Worm (Caenorhabditis elegans): ENCODE measurements around the gene bud-31.

The bud-31 gene

DNA sequence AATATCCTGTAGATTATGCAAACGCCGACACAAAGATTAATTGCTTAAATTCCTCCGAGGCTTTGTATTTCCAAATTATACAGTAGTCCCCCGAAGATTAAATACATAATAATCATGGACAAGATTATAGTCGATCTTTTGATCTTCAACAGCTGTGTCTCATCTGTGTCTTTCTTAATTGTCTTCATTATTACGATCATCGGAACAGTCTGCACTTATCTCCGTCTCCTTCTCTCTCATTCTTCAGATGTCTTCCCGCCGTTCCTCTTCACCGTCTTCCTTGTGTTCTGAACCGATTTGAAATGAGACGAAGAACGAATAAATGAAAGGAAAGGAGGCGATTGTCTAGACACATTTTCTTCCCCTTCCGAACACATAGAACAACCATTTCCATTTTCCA lies 35.2 kb downstream of the bud-31 start:
- TF ChIP-seq hlh-8 (tag; optimal IDR thresholded peaks at IDR 0.05): peak; percentile 40
- no peak for TF ChIP-seq pros-1 (tag; optimal IDR thresholded peaks at IDR 0.05)

DNA sequence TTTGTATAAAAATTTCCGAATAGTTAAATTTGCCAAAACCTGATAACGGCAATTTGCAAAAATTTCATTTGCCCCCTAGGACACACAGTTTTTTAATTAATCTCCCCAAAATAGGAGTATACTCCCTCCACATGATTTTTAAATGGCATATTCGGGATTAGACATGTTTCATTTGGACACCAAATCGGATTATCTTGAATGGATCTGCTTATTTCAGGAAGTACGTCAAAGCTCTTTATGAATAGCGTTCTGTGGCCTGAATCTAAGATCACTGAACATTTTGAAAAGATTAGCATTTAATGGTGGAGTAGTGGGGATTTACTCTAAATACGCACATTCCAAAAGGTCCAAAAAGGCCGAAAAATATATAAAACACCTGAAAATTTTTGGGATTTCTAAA lies 37.7 kb downstream of the bud-31 start:
- TF ChIP-seq lim-6 (tag; optimal IDR thresholded peaks at IDR 0.05) (no peak), ceh-9 (tag; optimal IDR thresholded peaks at IDR 0.05) (no peak), odd-2 (tag; optimal IDR thresholded peaks at IDR 0.05) (no peak), ceh-19 (GFP tag; optimal IDR thresholded peaks at IDR 0.05) (no peak), che-1 (tag; optimal IDR thresholded peaks at IDR 0.05) (no peak), ahr-1 (tag; optimal IDR thresholded peaks at IDR 0.05) (no peak), hlh-8 (tag; optimal IDR thresholded peaks at IDR 0.05) (no peak), T23F11.4 (GFP tag; optimal IDR thresholded peaks at IDR 0.05) (no peak), ttx-3 (tag; optimal IDR thresholded peaks at IDR 0.05) (no peak), mec-3 (tag; optimal IDR thresholded peaks at IDR 0.05; ENCODE audit: borderline replicate concordance) (no peak), ceh-48 (tag; optimal IDR thresholded peaks at IDR 0.05) (no peak), nhr-232 (tag; optimal IDR thresholded peaks at IDR 0.05) (no peak), K02D7.2 (tag; optimal IDR thresholded peaks at IDR 0.05) (no peak), hlh-30 (tag; optimal IDR thresholded peaks at IDR 0.05; ENCODE audit: insufficient read depth) (no peak)

- TF ChIP-seq sdc-2 (tag; optimal IDR thresholded peaks at IDR 0.05): no peak
- no peak for TF ChIP-seq pha-4 (tag; optimal IDR thresholded peaks at IDR 0.05)
- TF ChIP-seq ceh-31 (tag; optimal IDR thresholded peaks at IDR 0.05): no peak
- TF ChIP-seq ceh-48 (tag; optimal IDR thresholded peaks at IDR 0.05): no peak
- TF ChIP-seq dve-1 (tag; optimal IDR thresholded peaks at IDR 0.05): no peak
- no peak for TF ChIP-seq ets-4 (tag; optimal IDR thresholded peaks at IDR 0.05)
- TF ChIP-seq ceh-14 (tag; optimal IDR thresholded peaks at IDR 0.05): no peak
- TF ChIP-seq madf-2 (tag; optimal IDR thresholded peaks at IDR 0.05): no peak
- no peak for TF ChIP-seq unc-86 (tag; optimal IDR thresholded peaks at IDR 0.05)
- no peak for TF ChIP-seq elt-4 (tag; optimal IDR thresholded peaks at IDR 0.05)
- no peak for TF ChIP-seq K09A11.1 (tag; optimal IDR thresholded peaks at IDR 0.05; ENCODE audit: insufficient read depth)
- no peak for TF ChIP-seq ttx-3 (tag; optimal IDR thresholded peaks at IDR 0.05)
Observed at ce11 chrIII:9655802-9656201, 40.5 kb downstream of the bud-31 start, which contains the start of gene C15H7.4. Gene C15H7.4 (minus strand): TSS chrIII:9655902.

DNA sequence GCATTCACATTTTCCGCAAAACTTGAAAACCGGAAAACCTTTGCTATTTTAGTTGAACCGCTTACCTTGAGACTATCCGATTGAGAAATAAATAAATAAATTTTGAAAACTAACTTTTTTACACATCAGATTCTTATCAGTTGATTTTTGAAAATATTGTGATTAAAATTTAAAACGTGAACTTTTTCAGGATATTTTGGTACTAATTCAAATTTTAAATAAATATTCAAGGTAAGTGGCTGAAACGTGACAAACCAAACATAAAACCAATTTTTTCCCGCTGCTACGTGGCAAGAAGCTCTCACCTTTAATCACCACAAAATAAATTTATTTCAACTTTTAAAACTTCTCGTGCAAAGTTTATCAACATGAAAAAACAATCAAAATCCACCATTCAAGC lies 44.4 kb downstream of the bud-31 start, which contains the start of gene C15H7.3:
Gene C15H7.3 (minus strand): TSS at position 101 of the 400 bp plus-strand sequence.
- TF ChIP-seq T23F11.4 (GFP tag; optimal IDR thresholded peaks at IDR 0.05): no peak
- no peak for TF ChIP-seq tbx-7 (tag; optimal IDR thresholded peaks at IDR 0.05)
- TF ChIP-seq ceh-14 (tag; optimal IDR thresholded peaks at IDR 0.05): no peak
- no peak for TF ChIP-seq fkh-6 (tag; optimal IDR thresholded peaks at IDR 0.05)
- TF ChIP-seq unc-55 (GFP tag; optimal IDR thresholded peaks at IDR 0.05): no peak
- TF ChIP-seq unc-42 (tag; optimal IDR thresholded peaks at IDR 0.05): no peak
- TF ChIP-seq eyg-1 (tag; optimal IDR thresholded peaks at IDR 0.05): no peak
- no peak for TF ChIP-seq lin-11 (tag; optimal IDR thresholded peaks at IDR 0.05)
- no peak for TF ChIP-seq ceh-45 (GFP tag; IDR thresholded peaks at IDR 0.05)
- TF ChIP-seq ztf-16 (tag; optimal IDR thresholded peaks at IDR 0.05): no peak
- TF ChIP-seq unc-86 (tag; optimal IDR thresholded peaks at IDR 0.05): no peak
- TF ChIP-seq elt-4 (tag; optimal IDR thresholded peaks at IDR 0.05): no peak
- TF ChIP-seq pqm-1 (tag; optimal IDR thresholded peaks at IDR 0.05): no peak
- no peak for TF ChIP-seq sox-4 (tag; optimal IDR thresholded peaks at IDR 0.05)
- no peak for TF ChIP-seq sdc-2 (tag; optimal IDR thresholded peaks at IDR 0.05)

DNA sequence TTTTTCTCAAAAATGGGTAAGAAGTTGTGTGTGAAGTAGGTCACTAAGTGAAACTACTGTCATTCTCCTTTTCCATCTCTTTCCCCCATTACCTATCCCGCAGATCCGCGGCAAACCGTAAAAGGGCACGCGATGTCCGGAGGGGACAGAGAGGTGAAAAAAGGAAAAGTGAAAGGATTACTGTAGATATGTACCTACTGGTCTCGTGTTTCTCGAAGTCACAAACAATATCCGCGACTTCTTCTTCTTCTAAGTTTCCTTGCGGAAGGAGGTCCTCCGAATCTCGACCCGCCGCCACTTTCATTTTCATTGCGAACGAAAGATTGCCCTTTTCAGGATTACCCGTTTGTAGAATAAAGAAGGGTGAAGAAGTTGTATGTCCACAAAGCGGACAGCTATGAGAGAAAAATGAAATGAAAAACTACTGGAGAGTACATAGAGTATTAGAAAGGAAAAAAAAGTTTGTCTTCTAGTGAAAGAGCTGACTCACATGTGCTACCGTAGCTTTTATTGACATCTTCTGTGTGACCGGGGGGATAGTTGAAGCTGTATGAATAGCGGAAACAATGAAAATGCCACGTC lies 49.8 kb downstream of the bud-31 start:
- TF ChIP-seq ref-2 (tag; optimal IDR thresholded peaks at IDR 0.05): peak; percentile 67
- no peak for TF ChIP-seq pat-9 (tag; optimal IDR thresholded peaks at IDR 0.05)
- TF ChIP-seq dve-1 (tag; optimal IDR thresholded peaks at IDR 0.05): no peak
